Fruit fly (Drosophila melanogaster): ENCODE results near the gene daw.

The daw gene

dm6 chr2L:2767627-2768026, 37.4 kb upstream of the daw start, which contains the start of the genes Taf10b and Taf10 (continued):
- TF ChIP-seq slbo (GFP tag; IDR thresholded peaks at IDR 0.05) (no peak), CG15479 (GFP tag; optimal IDR thresholded peaks at IDR 0.05) (no peak), CG32772 (GFP tag; IDR thresholded peaks at IDR 0.05) (no peak), CG9797 (GFP tag; optimal IDR thresholded peaks at IDR 0.05) (peak; percentile 30), CG10209 (GFP tag; optimal IDR thresholded peaks at IDR 0.05) (no peak), Dip2 (GFP tag; IDR thresholded peaks at IDR 0.05) (no peak), CG12219 (GFP tag; optimal IDR thresholded peaks at IDR 0.05) (no peak), CG9727 (GFP tag; optimal IDR thresholded peaks at IDR 0.05) (no peak), usp (GFP tag; optimal IDR thresholded peaks at IDR 0.05) (no peak), NFAT (GFP tag; IDR thresholded peaks at IDR 0.05) (no peak), pros (GFP tag; optimal IDR thresholded peaks at IDR 0.05) (no peak), Scr (GFP tag; IDR thresholded peaks at IDR 0.05; ENCODE audit: partially characterized antibody) (peak; percentile 81), pzg (GFP tag; optimal IDR thresholded peaks at IDR 0.05) (peak; percentile 76), pnt (GFP tag; optimal IDR thresholded peaks at IDR 0.05) (no peak), CG10431 (GFP tag; optimal IDR thresholded peaks at IDR 0.05) (no peak), CG9215 (GFP tag; IDR thresholded peaks at IDR 0.05) (no peak), Stat92E (GFP tag; optimal IDR thresholded peaks at IDR 0.05) (no peak), tio (GFP tag; optimal IDR thresholded peaks at IDR 0.05) (no peak), luna (GFP tag; optimal IDR thresholded peaks at IDR 0.05) (no peak), run (tag; optimal IDR thresholded peaks at IDR 0.05) (no peak), Spps (tag; optimal IDR thresholded peaks at IDR 0.05) (no peak), Sox102F (GFP tag; optimal IDR thresholded peaks at IDR 0.05) (no peak), CG1529 (GFP tag; optimal IDR thresholded peaks at IDR 0.05) (no peak), CG6272 (GFP tag; IDR thresholded peaks at IDR 0.05) (no peak), prd (optimal IDR thresholded peaks at IDR 0.05) (no peak), prd (GFP tag; IDR thresholded peaks at IDR 0.05) (no peak), gce (GFP tag; IDR thresholded peaks at IDR 0.05) (no peak), CG4424 (GFP tag; optimal IDR thresholded peaks at IDR 0.05) (no peak), bab2 (GFP tag; optimal IDR thresholded peaks at IDR 0.05) (no peak), Awh (GFP tag; IDR thresholded peaks at IDR 0.05) (no peak), CG15011 (GFP tag; optimal IDR thresholded peaks at IDR 0.05) (no peak), Nf-YB (GFP tag; optimal IDR thresholded peaks at IDR 0.05) (no peak), jing (GFP tag; optimal IDR thresholded peaks at IDR 0.05) (no peak), CG15601 (tag; optimal IDR thresholded peaks at IDR 0.05) (no peak), CG12942 (GFP tag; optimal IDR thresholded peaks at IDR 0.05) (no peak), dm (GFP tag; optimal IDR thresholded peaks at IDR 0.05) (no peak), fd3F (GFP tag; optimal IDR thresholded peaks at IDR 0.05) (no peak), TFAM (GFP tag; optimal IDR thresholded peaks at IDR 0.05) (no peak), Lpt (GFP tag; optimal IDR thresholded peaks at IDR 0.05) (no peak), CG11247 (GFP tag; IDR thresholded peaks at IDR 0.05) (no peak), wek (GFP tag; optimal IDR thresholded peaks at IDR 0.05) (peak; percentile 7), CG13123 (GFP tag; optimal IDR thresholded peaks at IDR 0.05) (no peak), BtbVII (GFP tag; optimal IDR thresholded peaks at IDR 0.05) (peak; percentile 1), Lim3 (GFP tag; IDR thresholded peaks at IDR 0.05) (no peak), CG12104 (GFP tag; optimal IDR thresholded peaks at IDR 0.05) (no peak), CG8359 (GFP tag; optimal IDR thresholded peaks at IDR 0.05; ENCODE audit: borderline replicate concordance) (no peak), Poxn (GFP tag; IDR thresholded peaks at IDR 0.05) (no peak), pita (GFP tag; optimal IDR thresholded peaks at IDR 0.05) (no peak), CG30431 (GFP tag; optimal IDR thresholded peaks at IDR 0.05) (no peak), Optix (GFP tag; IDR thresholded peaks at IDR 0.05) (no peak), HLH54F (GFP tag; optimal IDR thresholded peaks at IDR 0.05) (no peak), D19B (GFP tag; optimal IDR thresholded peaks at IDR 0.05) (no peak), CG9876 (GFP tag; optimal IDR thresholded peaks at IDR 0.05) (no peak)

Measured in whole organism, embryonic.